Fruit fly (Drosophila melanogaster) whole organism, embryonic: ENCODE results near the gene PAPLA1.

Experiments used
- Asciz ChIP-seq: fragments of 200-800 bp; sonication (Bioruptor generic); optimal IDR thresholded peaks from 2 replicates; lab custom pipeline; 2017; ENCODE audit warnings: missing biosample characterization, mild to moderate bottlenecking, missing genetic modification characterization, missing genetic modification reagents
- CG10462 ChIP-seq: fragments of 200-800 bp; sonication (Bioruptor generic); optimal IDR thresholded peaks from 2 replicates; lab custom pipeline; 2016; ENCODE audit warnings: missing biosample characterization, missing genetic modification characterization
- CG10959 ChIP-seq: fragments of 200-800 bp; sonication (Bioruptor generic); IDR thresholded peaks from 2 replicates; pipeline ENCODE4 v1.3.6; 2022; ENCODE audit warnings: missing biosample characterization, missing genetic modification characterization
- CG11093 ChIP-seq: fragments of 200-800 bp; sonication (Bioruptor generic); IDR thresholded peaks from 3 replicates; pipeline ENCODE4 v1.3.6; 2022; ENCODE audit warnings: missing biosample characterization, missing genetic modification characterization
- CG11696 ChIP-seq: fragments of 200-800 bp; sonication (Bioruptor generic); IDR thresholded peaks from 2 replicates; pipeline ENCODE4 v1.3.6; 2022; ENCODE audit warnings: missing biosample characterization, missing genetic modification characterization
- CG14710 ChIP-seq: fragments of 200-800 bp; sonication (Bioruptor generic); optimal IDR thresholded peaks from 3 replicates; lab custom pipeline; 2019; ENCODE audit warnings: missing biosample characterization, mild to moderate bottlenecking, missing genetic modification characterization, moderate library complexity
- CG16863 ChIP-seq: fragments of 200-800 bp; sonication (Bioruptor generic); optimal IDR thresholded peaks from 3 replicates; lab custom pipeline; 2016; ENCODE audit warnings: missing biosample characterization, missing genetic modification characterization
- CG18011 ChIP-seq: fragments of 200-800 bp; sonication (Bioruptor generic); optimal IDR thresholded peaks from 2 replicates; lab custom pipeline; 2017; ENCODE audit warnings: missing biosample characterization, missing genetic modification characterization, mild to moderate bottlenecking, moderate library complexity, missing genotype
- CG1832 ChIP-seq: fragments of 200-800 bp; sonication (Bioruptor generic); optimal IDR thresholded peaks from 2 replicates; lab custom pipeline; 2017; ENCODE audit warnings: missing biosample characterization, mild to moderate bottlenecking, missing genetic modification characterization, inconsistent platforms
- CG2202 ChIP-seq: fragments of 200-800 bp; sonication (Bioruptor generic); optimal IDR thresholded peaks from 2 replicates; lab custom pipeline; 2018; ENCODE audit warnings: missing biosample characterization, mild to moderate bottlenecking, missing genetic modification characterization
- CG30403 ChIP-seq: fragments of 200-800 bp; sonication (Bioruptor generic); optimal IDR thresholded peaks from 3 replicates; lab custom pipeline; 2016; ENCODE audit warnings: missing biosample characterization, missing genetic modification characterization
- CG3847 ChIP-seq: fragments of 200-800 bp; sonication (Bioruptor generic); IDR thresholded peaks from 2 replicates; pipeline ENCODE4 v1.3.6; 2022; ENCODE audit warnings: missing biosample characterization, missing genetic modification characterization
- CG7357 ChIP-seq: fragments of 200-800 bp; sonication (Bioruptor generic); IDR thresholded peaks from 3 replicates; pipeline ENCODE4 v1.3.6; 2022; ENCODE audit warnings: missing biosample characterization, missing genetic modification characterization
- CG7786 ChIP-seq: fragments of 200-800 bp; sonication (Bioruptor generic); optimal IDR thresholded peaks from 2 replicates; lab custom pipeline; 2016; ENCODE audit warnings: missing biosample characterization, missing genetic modification characterization
- CG9876 ChIP-seq: fragments of 200-800 bp; sonication (Bioruptor generic); optimal IDR thresholded peaks from 2 replicates; lab custom pipeline; 2016; ENCODE audit warnings: missing biosample characterization, missing genetic modification characterization
- CkIIα-i1 ChIP-seq: fragments of 200-800 bp; sonication (Bioruptor generic); IDR thresholded peaks from 2 replicates; pipeline ENCODE4 v1.3.6; 2022; ENCODE audit warnings: missing biosample characterization, missing genetic modification characterization
- D ChIP-seq, 2 experiments: fragments of 200-800 bp in 1 of 2; fragments of >200 bp in 1 of 2; sonication (Bioruptor generic) in 1 of 2; optimal IDR thresholded peaks; 2 replicates in 1 of 2; 3 replicates in 1 of 2; lab custom pipeline; 2017; ENCODE audit warnings: mild to moderate bottlenecking in 1 of 2, missing biosample characterization in 1 of 2, missing genetic modification characterization in 1 of 2, missing genetic modification reagents in 1 of 2
- Ets97D ChIP-seq: fragments of 200-800 bp; sonication (Bioruptor generic); optimal IDR thresholded peaks from 3 replicates; lab custom pipeline; 2016; ENCODE audit warnings: missing biosample characterization, missing genetic modification characterization
- Fer2 ChIP-seq: fragments of 200-800 bp; sonication (Bioruptor generic); optimal IDR thresholded peaks from 2 replicates; lab custom pipeline; 2018; ENCODE audit warnings: missing biosample characterization, mild to moderate bottlenecking, missing genetic modification characterization, moderate library complexity
- Gug ChIP-seq: fragments of 200-800 bp; sonication (Bioruptor generic); IDR thresholded peaks from 4 replicates; pipeline ENCODE4 v1.3.6; 2022; ENCODE audit warnings: missing biosample characterization, missing genetic modification characterization
- HHEX ChIP-seq: fragments of 200-800 bp; sonication (Bioruptor generic); optimal IDR thresholded peaks from 3 replicates; lab custom pipeline; 2017; ENCODE audit warnings: missing biosample characterization, mild to moderate bottlenecking, missing genetic modification characterization, missing genetic modification reagents
- Hsf ChIP-seq: fragments of 200-800 bp; sonication (Bioruptor generic); optimal IDR thresholded peaks from 3 replicates; lab custom pipeline; 2016; ENCODE audit warnings: missing biosample characterization, missing genetic modification characterization
- Kr ChIP-seq: fragments of 200-800 bp; sonication (Bioruptor generic); optimal IDR thresholded peaks from 2 replicates; lab custom pipeline; 2017; ENCODE audit warnings: missing biosample characterization, mild to moderate bottlenecking, missing genetic modification characterization
- Lpt ChIP-seq: fragments of >200 bp; optimal IDR thresholded peaks from 2 replicates; lab custom pipeline; 2018; ENCODE audit warnings: missing biosample characterization, missing genetic modification characterization
- NC2β ChIP-seq: fragments of 200-800 bp; sonication (Bioruptor generic); optimal IDR thresholded peaks from 2 replicates; lab custom pipeline; 2016; ENCODE audit warnings: missing biosample characterization, missing genetic modification characterization
- Rx ChIP-seq: fragments of 200-800 bp; sonication (Bioruptor generic); IDR thresholded peaks from 2 replicates; pipeline ENCODE4 v1.3.6; 2022; ENCODE audit warnings: missing biosample characterization, missing genetic modification characterization
- Taf1 ChIP-seq: fragments of 200-800 bp; sonication (Bioruptor generic); IDR thresholded peaks from 2 replicates; pipeline ENCODE4 v1.3.6; 2022; ENCODE audit warnings: missing biosample characterization, missing genetic modification characterization
- Usf ChIP-seq: fragments of 200-800 bp; sonication (Bioruptor generic); optimal IDR thresholded peaks from 2 replicates; lab custom pipeline; 2017; ENCODE audit warnings: missing genotype, missing biosample characterization, missing genetic modification characterization
- al ChIP-seq: fragments of 200-800 bp; sonication (Bioruptor generic); IDR thresholded peaks from 2 replicates; pipeline ENCODE4 v1.3.6; 2022; ENCODE audit warnings: missing biosample characterization, missing genetic modification characterization
- cad ChIP-seq: fragments of >200 bp; optimal IDR thresholded peaks from 2 replicates; lab custom pipeline; 2017; ENCODE audit warnings: missing biosample characterization, missing genetic modification characterization
- cato ChIP-seq: fragments of 200-800 bp; sonication (Bioruptor generic); optimal IDR thresholded peaks from 2 replicates; lab custom pipeline; 2016; ENCODE audit warnings: missing biosample characterization, missing genetic modification characterization, borderline replicate concordance
- chn ChIP-seq: fragments of 200-800 bp; sonication (Bioruptor generic); optimal IDR thresholded peaks from 2 replicates; lab custom pipeline; 2016; ENCODE audit warnings: missing biosample characterization, missing genetic modification characterization
- ci ChIP-seq: fragments of 200-800 bp; sonication (Bioruptor generic); IDR thresholded peaks from 3 replicates; pipeline ENCODE4 v1.3.6; 2022; ENCODE audit warnings: missing biosample characterization, missing genetic modification characterization
- cwo ChIP-seq: fragments of 200-800 bp; sonication (Bioruptor generic); optimal IDR thresholded peaks from 3 replicates; lab custom pipeline; 2017; ENCODE audit warnings: missing biosample characterization, missing genetic modification characterization, mild to moderate bottlenecking, moderate library complexity, missing genetic modification reagents
- dimm ChIP-seq: fragments of 200-800 bp; sonication (Bioruptor generic); IDR thresholded peaks from 2 replicates; pipeline ENCODE4 v1.3.6; 2022; ENCODE audit warnings: missing biosample characterization, missing genetic modification characterization
- esg ChIP-seq: fragments of 200-800 bp; sonication (Bioruptor generic); conservative IDR thresholded peaks from 2 replicates; pipeline ENCODE4 v1.3.6; 2022; ENCODE audit warnings: missing biosample characterization, missing genetic modification characterization
- grau ChIP-seq: fragments of 200-800 bp; optimal IDR thresholded peaks from 3 replicates; lab custom pipeline; 2019; ENCODE audit warnings: missing biosample characterization, mild to moderate bottlenecking, missing genetic modification characterization, moderate library complexity
- hkb ChIP-seq, 2 experiments: fragments of 200-800 bp in 1 of 2; fragments of >200 bp in 1 of 2; sonication (Bioruptor generic) in 1 of 2; IDR thresholded peaks in 1 of 2; optimal IDR thresholded peaks in 1 of 2; 2 replicates each; pipeline versions ENCODE4 v1.3.6 to Lab custom; 2017 to 2022; ENCODE audit warnings: missing biosample characterization in 1 of 2, missing genetic modification characterization in 1 of 2
- kay ChIP-seq: fragments of 200-800 bp; sonication (Bioruptor generic); optimal IDR thresholded peaks from 2 replicates; lab custom pipeline; 2016; ENCODE audit warnings: missing biosample characterization, missing genetic modification characterization
- ken ChIP-seq: fragments of 200-800 bp; sonication (Bioruptor generic); IDR thresholded peaks from 3 replicates; pipeline ENCODE4 v1.3.6; 2022; ENCODE audit warnings: missing biosample characterization, missing genetic modification characterization
- kni ChIP-seq: fragments of 200-800 bp; sonication (Bioruptor generic); optimal IDR thresholded peaks from 3 replicates; lab custom pipeline; 2017; ENCODE audit warnings: mild to moderate bottlenecking, missing biosample characterization, missing genetic modification reagents, missing genetic modification characterization
- mirr ChIP-seq: fragments of 200-800 bp; sonication (Bioruptor generic); optimal IDR thresholded peaks from 3 replicates; lab custom pipeline; 2018; ENCODE audit warnings: missing biosample characterization, mild to moderate bottlenecking, missing genetic modification characterization
- nom ChIP-seq: fragments of 200-800 bp; sonication (Bioruptor generic); optimal IDR thresholded peaks from 2 replicates; lab custom pipeline; 2017; ENCODE audit warnings: missing biosample characterization, missing genetic modification characterization, mild to moderate bottlenecking, moderate library complexity, missing genetic modification reagents
- otp ChIP-seq: fragments of 200-800 bp; sonication (Bioruptor generic); IDR thresholded peaks from 3 replicates; pipeline ENCODE4, ENCODE4 v1.3.6; 2022; ENCODE audit warnings: missing biosample characterization, missing genetic modification characterization
- sens ChIP-seq: fragments of 200-800 bp; sonication (Bioruptor generic); peaks from one replicate; lab custom pipeline; 2016; ENCODE audit warnings: missing biosample characterization, missing genetic modification characterization
- tin ChIP-seq: fragments of 200-800 bp; sonication (Bioruptor generic); optimal IDR thresholded peaks from 3 replicates; lab custom pipeline; 2016; ENCODE audit warnings: missing biosample characterization, missing genetic modification characterization
- tio ChIP-seq: fragments of 200-800 bp; sonication (Bioruptor generic); optimal IDR thresholded peaks from 2 replicates; lab custom pipeline; 2017; ENCODE audit warnings: missing biosample characterization, missing genetic modification characterization, inconsistent platforms
- tna ChIP-seq: fragments of 200-800 bp; sonication (Bioruptor generic); IDR thresholded peaks from 2 replicates; pipeline ENCODE4 v1.3.6; 2022; ENCODE audit warnings: missing biosample characterization, missing genetic modification characterization; ENCODE audit not compliant: partially characterized antibody
- vfl ChIP-seq: fragments of 200-800 bp; sonication (Bioruptor generic); optimal IDR thresholded peaks from 2 replicates; lab custom pipeline; 2016; ENCODE audit warnings: missing biosample characterization, missing genetic modification characterization

PAPLA1 gene

DNA sequence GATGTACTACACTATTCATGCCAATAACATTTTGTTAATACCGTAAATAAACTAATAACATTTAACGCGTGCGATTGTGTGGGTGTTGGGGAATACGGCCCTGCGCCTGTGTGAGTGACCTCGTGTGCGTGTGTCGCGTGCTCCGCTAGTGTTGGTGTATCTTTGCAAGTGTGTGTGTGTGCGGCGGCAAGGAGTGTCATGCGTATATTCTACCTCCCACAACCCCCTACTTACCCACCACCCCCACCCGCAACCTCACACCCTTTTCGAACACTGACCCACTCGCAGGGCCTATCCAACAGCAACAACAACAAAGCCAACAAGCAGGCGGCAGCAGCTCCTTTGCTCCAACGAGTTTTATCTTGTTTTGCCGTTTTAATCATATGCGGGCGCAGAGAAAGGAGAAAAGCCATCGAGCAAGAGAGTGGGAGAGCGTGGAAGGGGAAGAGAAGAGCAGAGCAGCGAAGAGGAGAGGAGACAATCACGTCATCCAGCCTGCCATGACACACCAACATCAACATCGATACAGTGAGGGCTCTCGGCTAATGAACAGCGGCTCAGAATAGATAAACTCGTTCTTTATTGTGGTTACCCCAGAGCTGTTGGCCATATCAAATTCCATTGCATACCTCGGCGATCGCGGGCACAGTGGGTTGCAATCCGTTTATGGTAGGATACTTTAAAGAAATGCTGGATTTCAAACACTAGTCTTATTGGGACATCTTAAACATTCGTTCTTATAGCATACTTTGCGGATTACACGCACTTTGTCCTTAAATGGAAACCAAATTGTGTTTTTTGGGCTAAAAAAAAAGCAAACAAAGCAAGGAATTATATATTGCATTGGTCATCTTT, 74.9 kb downstream of the PAPLA1 start (continued):
- TF ChIP-seq kni (GFP tag; lab: Kevin White, UChicago), result peak; percentile 57
- TF ChIP-seq sens (GFP tag; lab: Kevin White, UChicago), result peak; percentile 33
- TF ChIP-seq tin (GFP tag; lab: Kevin White, UChicago), result no peak
- peak; percentile 21 for TF ChIP-seq cwo (GFP tag; lab: Kevin White, UChicago)
- TF ChIP-seq CG18011 (GFP tag; lab: Kevin White, UChicago), result no peak
- TF ChIP-seq Rx, result no peak
- TF ChIP-seq dimm (GFP tag; lab: Robert Waterston, UW), result no peak
- TF ChIP-seq CG2202 (tag; lab: Kevin White, UChicago), result no peak
- no peak for TF ChIP-seq CG11093 (GFP tag; lab: Robert Waterston, UW)
- no peak for TF ChIP-seq tio
- TF ChIP-seq Taf1 (GFP tag; lab: Robert Waterston, UW), result no peak; the same call in 1 of the 2 replicates
- no peak for TF ChIP-seq CG11696 (GFP tag; lab: Robert Waterston, UW)
- TF ChIP-seq nom (GFP tag; lab: Kevin White, UChicago), result peak; percentile 31
- TF ChIP-seq ci (GFP tag; lab: Robert Waterston, UW), result 0 out of 3 replicates have a peak, but pooled peaks have one; percentile 25
- TF ChIP-seq vfl, result no peak
- no peak for TF ChIP-seq CG7357 (GFP tag; lab: Robert Waterston, UW)
- TF ChIP-seq Hsf, result no peak
- no peak for TF ChIP-seq otp (GFP tag; lab: Robert Waterston, UW)
- no peak for TF ChIP-seq cad (GFP tag; lab: Kevin White, UChicago)
- TF ChIP-seq Usf (GFP tag; lab: Kevin White, UChicago), result no peak
- TF ChIP-seq chn (GFP tag; lab: Kevin White, UChicago), result no peak
- TF ChIP-seq NC2β (GFP tag; lab: Kevin White, UChicago), result no peak
- no peak for TF ChIP-seq Asciz (GFP tag; lab: Kevin White, UChicago)
- TF ChIP-seq CG14710, result no peak
- TF ChIP-seq D (optimal IDR thresholded peaks at IDR 0.05; lab: Kevin White, UChicago), result no peak
- TF ChIP-seq D (GFP tag; optimal IDR thresholded peaks at IDR 0.05; lab: Kevin White, UChicago), result no peak
- TF ChIP-seq Lpt (GFP tag; lab: Kevin White, UChicago), result no peak
- TF ChIP-seq CG7786, result no peak
- peak; percentile 44 for TF ChIP-seq mirr (GFP tag; lab: Kevin White, UChicago)
- no peak for TF ChIP-seq CG9876
- TF ChIP-seq al (GFP tag; lab: Robert Waterston, UW), result no peak
- TF ChIP-seq CG10959, result no peak
- TF ChIP-seq grau (tag; lab: Kevin White, UChicago), result peak; percentile 87
- TF ChIP-seq CG3847 (GFP tag; lab: Robert Waterston, UW), result no peak; the same call in 1 of the 2 replicates
- TF ChIP-seq cato (GFP tag; lab: Kevin White, UChicago), result no peak
- TF ChIP-seq esg (GFP tag; lab: Robert Waterston, UW), result no peak
- TF ChIP-seq CG16863 (GFP tag; lab: Kevin White, UChicago), result no peak
- TF ChIP-seq ken, result no peak
- no peak for TF ChIP-seq Kr (GFP tag; lab: Kevin White, UChicago)
- no peak for TF ChIP-seq Gug (GFP tag; lab: Robert Waterston, UW)
- TF ChIP-seq CkIIα-i1 (GFP tag; lab: Robert Waterston, UW), result no peak
- peak; percentile 11 for TF ChIP-seq kay
- TF ChIP-seq CG30403, result no peak
- TF ChIP-seq CG1832, result no peak
- TF ChIP-seq HHEX (GFP tag; lab: Kevin White, UChicago), result no peak
- TF ChIP-seq Fer2 (tag; lab: Kevin White, UChicago), result no peak
- TF ChIP-seq tna (GFP tag; lab: Robert Waterston, UW), result no peak
- TF ChIP-seq hkb (optimal IDR thresholded peaks at IDR 0.05; lab: Kevin White, UChicago), result no peak
- TF ChIP-seq hkb (GFP tag; IDR thresholded peaks at IDR 0.05; lab: Robert Waterston, UW), result no peak
- no peak for TF ChIP-seq CG10462 (GFP tag; lab: Kevin White, UChicago)
- no peak for TF ChIP-seq Ets97D
